Worm (Caenorhabditis elegans): Measurements from ENCODE around the gene twk-35.

twk-35 gene

DNA sequence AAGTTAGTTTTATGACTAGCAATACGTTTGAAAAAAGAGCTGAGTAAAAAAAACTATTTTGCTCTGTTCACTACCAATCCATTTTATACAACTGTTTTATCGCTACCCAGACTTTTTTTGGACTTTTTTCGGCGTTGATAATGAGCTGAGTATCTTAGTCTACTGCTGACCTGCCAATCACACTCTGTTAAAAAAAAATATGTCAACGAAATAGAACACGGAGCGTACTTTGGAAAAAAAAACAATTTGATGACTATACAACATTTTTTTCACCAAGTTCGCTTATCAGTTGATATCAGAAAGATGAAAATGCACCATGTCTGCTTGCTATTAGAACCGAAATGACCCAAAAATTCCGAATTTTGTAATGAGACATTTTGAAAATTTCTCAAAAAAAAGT, 47.0 kb downstream of the twk-35 start:
- TF ChIP-seq aly-2 (tag; optimal IDR thresholded peaks at IDR 0.05), result no peak
- peak; percentile 54 for TF ChIP-seq elt-2 (tag; optimal IDR thresholded peaks at IDR 0.05)

DNA sequence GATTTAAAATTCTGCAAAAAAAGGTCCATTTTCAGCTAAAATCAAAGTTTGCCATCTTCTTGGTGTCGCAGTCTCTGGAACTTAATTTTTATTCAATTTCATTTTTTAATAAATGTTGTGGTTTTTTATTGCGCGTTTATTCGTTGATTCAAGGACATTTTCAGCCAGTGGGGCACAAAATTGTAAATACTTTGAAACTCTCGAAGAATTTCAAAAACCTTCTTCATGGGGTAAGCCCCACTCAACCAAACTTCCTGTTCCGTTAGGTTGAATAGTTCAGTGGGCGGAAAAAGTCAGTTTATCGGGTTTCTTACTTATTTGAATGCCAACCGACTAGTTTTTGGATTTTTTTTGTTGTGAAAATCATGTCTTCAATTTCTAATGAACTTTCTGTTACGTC, 47.4 kb downstream of the twk-35 start, which contains the start of gene ttll-9:
Gene ttll-9 (plus strand): TSS at position 301 of the 400 bp plus-strand sequence.
- TF ChIP-seq fos-1 (tag; optimal IDR thresholded peaks at IDR 0.05) (no peak), aly-2 (tag; optimal IDR thresholded peaks at IDR 0.05) (no peak), lsy-12 (tag; optimal IDR thresholded peaks at IDR 0.05) (no peak), elt-1 (tag; optimal IDR thresholded peaks at IDR 0.05) (no peak), unc-62 (GFP tag; optimal IDR thresholded peaks at IDR 0.05) (no peak), nhr-76 (tag; optimal IDR thresholded peaks at IDR 0.05) (no peak), nhr-77 (tag; optimal IDR thresholded peaks at IDR 0.05) (no peak), nhr-25 (tag; optimal IDR thresholded peaks at IDR 0.05) (no peak), snpc-4 (tag; optimal IDR thresholded peaks at IDR 0.05) (no peak), sea-2 (GFP tag; optimal IDR thresholded peaks at IDR 0.05) (no peak), ceh-28 (tag; optimal IDR thresholded peaks at IDR 0.05) (no peak), lin-15B (tag; optimal IDR thresholded peaks at IDR 0.05) (no peak), nhr-11 (tag; optimal IDR thresholded peaks at IDR 0.05) (no peak), tbx-2 (tag; optimal IDR thresholded peaks at IDR 0.05) (no peak), elt-2 (tag; optimal IDR thresholded peaks at IDR 0.05) (no peak), egl-5 (tag; optimal IDR thresholded peaks at IDR 0.05) (no peak), egl-27 (tag; optimal IDR thresholded peaks at IDR 0.05) (no peak), fkh-10 (GFP tag; optimal IDR thresholded peaks at IDR 0.05) (no peak), mdl-1 (tag; optimal IDR thresholded peaks at IDR 0.05) (no peak)

DNA sequence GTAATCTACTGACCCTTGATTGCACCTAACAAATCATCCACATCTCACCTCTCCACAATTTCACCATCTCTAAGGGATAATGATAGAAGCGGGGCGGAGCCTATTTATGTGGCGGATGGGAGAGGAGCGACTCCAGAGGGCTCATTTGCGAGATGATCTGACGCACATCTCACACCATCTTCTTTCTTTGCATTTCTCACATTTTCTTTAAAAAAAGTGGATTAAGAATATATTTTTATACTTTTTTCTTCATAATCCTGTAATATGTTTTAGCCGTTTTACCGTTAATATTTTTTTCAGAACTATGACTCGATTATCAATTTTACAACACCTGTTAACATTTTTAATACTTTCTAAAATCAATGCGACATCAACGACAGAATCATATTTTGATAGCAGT, 52.4 kb downstream of the twk-35 start, which contains the start of gene pbo-5:
Gene pbo-5 (plus strand): TSS at position 301 of the 400 bp plus-strand sequence.
- no peak for TF ChIP-seq eor-1 (tag; optimal IDR thresholded peaks at IDR 0.05)
- no peak for TF ChIP-seq elt-1 (tag; optimal IDR thresholded peaks at IDR 0.05)
- no peak for TF ChIP-seq R02D3.7 (tag; optimal IDR thresholded peaks at IDR 0.05)
- TF ChIP-seq nhr-67 (tag; optimal IDR thresholded peaks at IDR 0.05), result no peak
- TF ChIP-seq ztf-11 (tag; optimal IDR thresholded peaks at IDR 0.05), result no peak
- TF ChIP-seq nhr-77 (tag; optimal IDR thresholded peaks at IDR 0.05), result no peak
- no peak for TF ChIP-seq snpc-4 (tag; optimal IDR thresholded peaks at IDR 0.05)

Measured in whole organism, L3 larva.